Fruit fly (Drosophila melanogaster) whole organism, prepupa: ENCODE data around the gene CG31064.

Experiments used
- CG10631 ChIP-seq: fragments of 200-800 bp; sonication (Bioruptor generic); optimal IDR thresholded peaks from 2 replicates; lab custom pipeline; 2016; ENCODE audit warnings: missing biosample characterization, missing genetic modification characterization
- CG10669 ChIP-seq: fragments of 200-800 bp; sonication (Bioruptor generic); optimal IDR thresholded peaks from 3 replicates; lab custom pipeline; 2018; ENCODE audit warnings: missing biosample characterization, mild to moderate bottlenecking, missing genetic modification characterization, moderate library complexity
- CG1621 ChIP-seq: fragments of 200-800 bp; sonication (Bioruptor generic); optimal IDR thresholded peaks from 3 replicates; lab custom pipeline; 2018; ENCODE audit warnings: missing biosample characterization, mild to moderate bottlenecking, missing genetic modification characterization
- CG16779 ChIP-seq: fragments of 200-800 bp; sonication (Bioruptor generic); optimal IDR thresholded peaks from 3 replicates; lab custom pipeline; 2017; ENCODE audit warnings: missing biosample characterization, mild to moderate bottlenecking, missing genetic modification characterization
- CG3032 ChIP-seq: fragments of 200-800 bp; optimal IDR thresholded peaks from 2 replicates; lab custom pipeline; 2019; ENCODE audit warnings: missing biosample characterization, mild to moderate bottlenecking, missing genetic modification characterization, moderate library complexity
- CG6163 ChIP-seq: fragments of 200-800 bp; sonication (Bioruptor generic); IDR thresholded peaks from 3 replicates; pipeline ENCODE4 v1.3.6; 2022; ENCODE audit warnings: missing biosample characterization, missing genetic modification characterization
- CG6276 ChIP-seq: fragments of 200-800 bp; sonication (Bioruptor generic); optimal IDR thresholded peaks from 2 replicates; lab custom pipeline; 2017; ENCODE audit warnings: missing biosample characterization, mild to moderate bottlenecking, missing genetic modification characterization
- CG6792 ChIP-seq: fragments of 200-800 bp; sonication (Bioruptor generic); optimal IDR thresholded peaks from 3 replicates; lab custom pipeline; 2016; ENCODE audit warnings: missing biosample characterization, missing genetic modification characterization
- CG6808 ChIP-seq: fragments of 200-800 bp; sonication (Bioruptor generic); optimal IDR thresholded peaks from 3 replicates; lab custom pipeline; 2017; ENCODE audit warnings: missing biosample characterization, missing genetic modification characterization, mild to moderate bottlenecking, moderate library complexity, missing genetic modification reagents
- CG6854 ChIP-seq: fragments of 200-800 bp; sonication (Bioruptor generic); optimal IDR thresholded peaks from 2 replicates; lab custom pipeline; 2017; ENCODE audit warnings: missing biosample characterization, mild to moderate bottlenecking, missing genetic modification characterization
- CG7368 ChIP-seq: fragments of 200-800 bp; sonication (Bioruptor generic); optimal IDR thresholded peaks from 3 replicates; lab custom pipeline; 2016; ENCODE audit warnings: missing biosample characterization, missing genetic modification characterization
- CG8119 ChIP-seq: fragments of 200-800 bp; sonication (Bioruptor generic); IDR thresholded peaks from 3 replicates; pipeline ENCODE4 v1.3.6; 2022; ENCODE audit warnings: missing biosample characterization, missing genetic modification characterization
- CG9139 ChIP-seq: fragments of 200-800 bp; sonication (Bioruptor generic); optimal IDR thresholded peaks from 3 replicates; lab custom pipeline; 2017; ENCODE audit warnings: missing biosample characterization, mild to moderate bottlenecking, missing genetic modification characterization
- Eip75B ChIP-seq: fragments of 200-800 bp; sonication (Bioruptor generic); optimal IDR thresholded peaks from 3 replicates; lab custom pipeline; 2016; ENCODE audit warnings: missing biosample characterization, missing genetic modification characterization
- Eip78C ChIP-seq: fragments of 200-800 bp; sonication (Bioruptor generic); peaks from one replicate; lab custom pipeline; 2016; ENCODE audit warnings: missing biosample characterization, missing genetic modification characterization
- Ets21C ChIP-seq: fragments of 200-800 bp; sonication (Bioruptor generic); optimal IDR thresholded peaks from 3 replicates; lab custom pipeline; 2016; ENCODE audit warnings: missing biosample characterization, missing genetic modification characterization
- Ets96B ChIP-seq: fragments of 200-800 bp; optimal IDR thresholded peaks from 2 replicates; lab custom pipeline; 2019; ENCODE audit warnings: missing biosample characterization, mild to moderate bottlenecking, missing genetic modification characterization, moderate library complexity
- Gug ChIP-seq: fragments of 200-800 bp; sonication (Bioruptor generic); IDR thresholded peaks from 2 replicates; pipeline ENCODE4 v1.3.6; 2022; ENCODE audit warnings: missing biosample characterization, missing genetic modification characterization
- Hr38 ChIP-seq: sonication (Bioruptor generic); optimal IDR thresholded peaks from 2 replicates; lab custom pipeline; 2016; ENCODE audit warnings: missing biosample characterization, missing genetic modification characterization
- Hr39 ChIP-seq: fragments of 200-800 bp; sonication (Bioruptor generic); optimal IDR thresholded peaks from 2 replicates; lab custom pipeline; 2016; ENCODE audit warnings: missing biosample characterization, missing genetic modification characterization
- Lpt ChIP-seq: fragments of 200-800 bp; sonication (Bioruptor generic); optimal IDR thresholded peaks from 3 replicates; lab custom pipeline; 2016; ENCODE audit warnings: missing biosample characterization, missing genetic modification characterization
- Smox ChIP-seq: fragments of 200-800 bp; sonication (Bioruptor generic); optimal IDR thresholded peaks from 3 replicates; lab custom pipeline; 2016; ENCODE audit warnings: missing biosample characterization, missing genetic modification characterization
- Sox14 ChIP-seq: fragments of 200-800 bp; sonication (Bioruptor generic); optimal IDR thresholded peaks from 3 replicates; lab custom pipeline; 2016; ENCODE audit warnings: missing biosample characterization, missing genetic modification characterization
- Sox15 ChIP-seq: fragments of 200-800 bp; sonication (Bioruptor generic); optimal IDR thresholded peaks from 3 replicates; lab custom pipeline; 2016; ENCODE audit warnings: missing biosample characterization, missing genetic modification characterization
- acj6 ChIP-seq: fragments of 200-800 bp; sonication (Bioruptor generic); optimal IDR thresholded peaks from 3 replicates; lab custom pipeline; 2016; ENCODE audit warnings: missing biosample characterization, missing genetic modification characterization
- dac ChIP-seq: fragments of 200-800 bp; sonication (Bioruptor generic); optimal IDR thresholded peaks from 2 replicates; lab custom pipeline; 2017; ENCODE audit warnings: missing biosample characterization, mild to moderate bottlenecking, missing genetic modification characterization
- dsx ChIP-seq: fragments of 200-800 bp; optimal IDR thresholded peaks from 3 replicates; lab custom pipeline; 2019; ENCODE audit warnings: missing biosample characterization, mild to moderate bottlenecking, missing genetic modification characterization, moderate library complexity; ENCODE audit not compliant: poor library complexity, severe bottlenecking
- eg ChIP-seq: fragments of 200-800 bp; sonication (Bioruptor generic); IDR thresholded peaks from 3 replicates; pipeline ENCODE4 v1.3.6; 2022; ENCODE audit warnings: missing biosample characterization, missing genetic modification characterization
- esn ChIP-seq: fragments of 200-800 bp; sonication (Bioruptor generic); optimal IDR thresholded peaks from 2 replicates; lab custom pipeline; 2016; ENCODE audit warnings: missing biosample characterization, mild to moderate bottlenecking, missing genetic modification characterization, moderate library complexity
- fd85E ChIP-seq: fragments of 200-800 bp; sonication (Bioruptor generic); optimal IDR thresholded peaks from 3 replicates; lab custom pipeline; 2016; ENCODE audit warnings: missing biosample characterization, missing genetic modification characterization
- fkh ChIP-seq: fragments of 200-800 bp; sonication (Bioruptor generic); optimal IDR thresholded peaks from 3 replicates; lab custom pipeline; 2017; ENCODE audit warnings: missing biosample characterization, mild to moderate bottlenecking, missing genetic modification characterization, moderate library complexity
- salr ChIP-seq, 2 experiments: fragments of 200-800 bp; sonication (Bioruptor generic); optimal IDR thresholded peaks; 3 replicates each; lab custom pipeline; 2016 to 2018; ENCODE audit warnings: missing biosample characterization in 2 of 2, missing genetic modification characterization in 2 of 2, mild to moderate bottlenecking in 1 of 2
- spab ChIP-seq: fragments of 200-800 bp; sonication (Bioruptor generic); optimal IDR thresholded peaks from 2 replicates; lab custom pipeline; 2017; ENCODE audit warnings: missing biosample characterization, mild to moderate bottlenecking, missing genetic modification characterization, missing genetic modification reagents
- ss ChIP-seq, 2 experiments: fragments of 200-800 bp; sonication (Bioruptor generic); optimal IDR thresholded peaks; 2 replicates in 1 of 2; 3 replicates in 1 of 2; lab custom pipeline; 2017 to 2018; ENCODE audit warnings: mild to moderate bottlenecking in 2 of 2, missing biosample characterization in 2 of 2, missing genetic modification characterization in 2 of 2, moderate library complexity in 1 of 2
- svp ChIP-seq: fragments of 200-800 bp; sonication (Bioruptor generic); peaks from one replicate; lab custom pipeline; 2016; ENCODE audit warnings: missing biosample characterization, missing genetic modification characterization
- topi ChIP-seq: fragments of 200-800 bp; sonication (Bioruptor generic); optimal IDR thresholded peaks from 3 replicates; lab custom pipeline; 2016; ENCODE audit warnings: missing biosample characterization, missing genetic modification characterization
- vri ChIP-seq: fragments of 200-800 bp; sonication (Bioruptor generic); optimal IDR thresholded peaks from 3 replicates; lab custom pipeline; 2016; ENCODE audit warnings: missing biosample characterization, mild to moderate bottlenecking, missing genetic modification characterization

Gene CG31064

DNA sequence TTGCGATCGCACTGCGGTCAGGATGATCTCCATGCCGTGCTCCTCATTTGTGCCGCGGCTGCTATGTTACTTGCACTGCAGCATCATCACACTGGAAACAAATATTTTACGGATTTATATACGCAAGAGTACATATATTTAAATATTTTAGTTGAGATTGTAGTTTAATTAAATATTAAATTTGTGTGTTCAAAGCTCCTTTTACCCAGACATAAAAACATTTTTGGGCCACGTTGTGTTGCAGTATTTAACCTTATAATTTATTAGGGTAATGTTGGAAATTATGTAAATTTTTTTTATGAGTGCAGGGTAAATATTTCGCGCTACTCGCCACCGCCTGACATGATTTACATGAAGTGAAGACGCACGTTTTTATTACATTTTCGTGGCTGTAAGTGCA, 41.3 kb downstream of the CG31064 start (continued):
- TF ChIP-seq fd85E (no peak), Smox (GFP tag; lab: Kevin White, UChicago) (peak; percentile 10), dac (GFP tag; lab: Kevin White, UChicago) (no peak), CG6792 (GFP tag; lab: Kevin White, UChicago) (no peak), Ets96B (tag; lab: Kevin White, UChicago) (peak; percentile 49), Ets21C (GFP tag; lab: Kevin White, UChicago) (no peak), spab (GFP tag; lab: Kevin White, UChicago) (peak; percentile 40), CG9139 (peak; percentile 6), CG6163 (GFP tag; lab: Robert Waterston, UW) (0 out of 3 replicates have a peak, but pooled peaks have one; percentile 21), Hr38 (no peak), esn (GFP tag; lab: Kevin White, UChicago) (peak; percentile 40), CG7368 (no peak), ss (GFP tag; optimal IDR thresholded peaks at IDR 0.05; lab: Kevin White, UChicago) (peak in 1 of 2 experiments; percentile 18), acj6 (GFP tag; lab: Kevin White, UChicago) (peak; percentile 44), Sox14 (GFP tag; lab: Kevin White, UChicago) (peak; percentile 4), vri (GFP tag; lab: Kevin White, UChicago) (no peak), Lpt (GFP tag; lab: Kevin White, UChicago) (no peak), eg (GFP tag; lab: Robert Waterston, UW) (no peak), CG10669 (GFP tag; lab: Kevin White, UChicago) (peak; percentile 40), CG10631 (GFP tag; lab: Kevin White, UChicago) (peak; percentile 48), salr (GFP tag; optimal IDR thresholded peaks at IDR 0.05; lab: Kevin White, UChicago) (peak in 1 of 2 experiments; percentile 14)

DNA sequence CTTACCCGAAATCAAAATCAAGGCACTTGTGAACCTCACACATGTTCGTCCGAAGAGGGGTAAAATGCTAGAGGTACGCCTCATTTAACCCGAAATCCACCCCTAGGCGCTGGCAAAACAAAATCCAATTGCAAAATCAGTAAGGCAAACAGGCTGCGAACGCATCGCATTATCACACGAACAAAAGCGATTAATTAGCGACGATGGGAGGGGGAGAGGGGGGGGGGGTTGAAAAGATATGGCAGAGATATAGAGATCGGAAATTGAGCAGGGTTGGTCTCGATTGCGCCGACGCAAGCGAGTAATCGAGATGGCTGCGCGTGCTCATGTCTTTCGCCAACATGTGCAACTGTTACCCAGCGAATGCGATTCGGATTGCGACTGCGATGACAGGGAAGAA, 42.0 kb downstream of the CG31064 start:
- TF ChIP-seq CG9139 (no peak), Sox15 (no peak)

DNA sequence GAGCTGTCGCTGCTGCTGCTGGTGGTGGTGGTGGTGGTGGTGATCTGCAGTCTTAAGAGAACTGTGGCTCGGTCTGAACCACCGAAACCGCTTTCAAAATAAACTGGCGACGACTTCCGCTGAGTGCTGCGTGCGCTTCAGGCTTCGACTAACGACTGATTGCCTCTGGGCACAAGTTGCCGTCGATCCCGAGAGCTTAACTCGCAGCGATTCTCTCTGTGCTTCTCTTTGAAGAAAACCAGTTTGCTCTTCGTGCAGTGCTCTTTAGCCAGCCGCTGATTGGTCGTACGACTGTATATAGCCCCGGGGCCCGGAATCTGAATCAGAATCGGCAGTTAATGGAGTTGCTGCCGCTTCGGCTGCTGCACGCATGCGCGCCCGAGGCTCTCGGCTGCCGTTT, 44.8 kb downstream of the CG31064 start, which contains the start of gene Ser:
Gene Ser, minus strand, starts transcription at position 162 of the 400 bp plus-strand sequence.
- no peak for TF ChIP-seq Gug (GFP tag; lab: Robert Waterston, UW)
- peak; percentile 57 for TF ChIP-seq CG6854 (GFP tag; lab: Kevin White, UChicago)
- peak; percentile 15 for TF ChIP-seq CG9139
- TF ChIP-seq fkh: no peak
- TF ChIP-seq Eip78C (GFP tag; lab: Kevin White, UChicago): peak; percentile 50
- no peak for TF ChIP-seq topi (GFP tag; lab: Kevin White, UChicago)
- TF ChIP-seq CG3032 (tag; lab: Kevin White, UChicago): no peak
- peak; percentile 55 for TF ChIP-seq CG1621 (tag; lab: Kevin White, UChicago)
- TF ChIP-seq CG8119 (GFP tag; lab: Robert Waterston, UW): 0 out of 3 replicates have a peak, but pooled peaks have one; percentile 34
- peak; percentile 47 for TF ChIP-seq CG16779 (tag; lab: Kevin White, UChicago)
- TF ChIP-seq ss (GFP tag; optimal IDR thresholded peaks at IDR 0.05; lab: Kevin White, UChicago): peak; percentile 22 to 86
- no peak for TF ChIP-seq CG6276
- no peak for TF ChIP-seq Hr39
- TF ChIP-seq Eip75B (GFP tag; lab: Kevin White, UChicago): no peak
- TF ChIP-seq eg (GFP tag; lab: Robert Waterston, UW): peak; percentile 46; the same call in 1 of the 3 replicates
- TF ChIP-seq Lpt (GFP tag; lab: Kevin White, UChicago): no peak
- peak; percentile 40 for TF ChIP-seq dsx
- TF ChIP-seq CG6808 (GFP tag; lab: Kevin White, UChicago): peak; percentile 49
- peak; percentile 18 for TF ChIP-seq CG7368
- TF ChIP-seq svp: peak; percentile 63
